Fruit fly (Drosophila melanogaster): ENCODE measurements around the gene CG11458.

dm6 chr3L:20868995-20869394 lies 36.6 kb upstream of the CG11458 start:
- TF ChIP-seq OdsH (GFP tag; optimal IDR thresholded peaks at IDR 0.05) = no peak
- no peak for TF ChIP-seq Dif (GFP tag; optimal IDR thresholded peaks at IDR 0.05; ENCODE audit: partially characterized antibody)
- TF ChIP-seq psq (GFP tag; optimal IDR thresholded peaks at IDR 0.05) = no peak
- no peak for TF ChIP-seq CrebA (GFP tag; optimal IDR thresholded peaks at IDR 0.05; ENCODE audit: borderline replicate concordance)
- TF ChIP-seq N (GFP tag; optimal IDR thresholded peaks at IDR 0.05) = no peak
- TF ChIP-seq Myc (optimal IDR thresholded peaks at IDR 0.05) = no peak
- TF ChIP-seq Dfd (GFP tag; optimal IDR thresholded peaks at IDR 0.05) = no peak
